Worm (Caenorhabditis elegans) whole organism, late embryonic: ENCODE results near the gene K07H8.8.

Source experiments
- C38D4.7 ChIP-seq: fragments of 200-800 bp; sonication (Bioruptor generic); optimal IDR thresholded peaks from 2 replicates; lab custom pipeline; 2018; ENCODE audit warnings: mild to moderate bottlenecking, missing genetic modification characterization, moderate library complexity, missing compliant biosample characterization
- F13H6.1 ChIP-seq: sonication (generic microtip); optimal IDR thresholded peaks from 2 replicates; lab custom pipeline; 2016; ENCODE audit warnings: missing genetic modification characterization, missing compliant biosample characterization
- Y22D7AL.16 ChIP-seq: sonication (generic microtip); optimal IDR thresholded peaks from 2 replicates; lab custom pipeline; 2016; ENCODE audit warnings: missing genetic modification characterization, missing compliant biosample characterization
- ahr-1 ChIP-seq: sonication (generic microtip); optimal IDR thresholded peaks from 2 replicates; lab custom pipeline; 2016; ENCODE audit warnings: missing genetic modification characterization, missing compliant biosample characterization
- ama-1 ChIP-seq: fragments of 150-350 bp; optimal IDR thresholded peaks from 2 replicates; lab custom pipeline; 2014
- ceh-14 ChIP-seq: sonication (generic microtip); optimal IDR thresholded peaks from 2 replicates; lab custom pipeline; 2016; ENCODE audit warnings: missing genotype, missing genetic modification characterization, missing compliant biosample characterization
- ceh-22 ChIP-seq: sonication (generic microtip); optimal IDR thresholded peaks from 2 replicates; lab custom pipeline; 2017; ENCODE audit warnings: missing biosample characterization, missing genetic modification characterization
- ceh-34 ChIP-seq: sonication (generic microtip); optimal IDR thresholded peaks from 2 replicates; lab custom pipeline; 2016; ENCODE audit warnings: mild to moderate bottlenecking, missing genetic modification characterization, missing compliant biosample characterization
- ceh-45 ChIP-seq: fragments of 200-800 bp; sonication (Bioruptor generic); IDR thresholded peaks from 2 replicates; pipeline ENCODE4 v1.3.6; 2022; ENCODE audit warnings: missing genetic modification reagents, missing genetic modification characterization, missing compliant biosample characterization
- ceh-48 ChIP-seq: sonication (generic microtip); optimal IDR thresholded peaks from 2 replicates; lab custom pipeline; 2016; ENCODE audit warnings: missing genetic modification characterization, inconsistent platforms, missing compliant biosample characterization
- che-1 ChIP-seq: sonication (generic microtip); optimal IDR thresholded peaks from 2 replicates; lab custom pipeline; 2016; ENCODE audit warnings: mild to moderate bottlenecking, missing genetic modification characterization, missing compliant biosample characterization
- dve-1 ChIP-seq: sonication (generic microtip); optimal IDR thresholded peaks from 2 replicates; lab custom pipeline; 2017; ENCODE audit warnings: antibody characterized with exemption, mild to moderate bottlenecking, missing genetic modification characterization, missing compliant biosample characterization
- ets-4 ChIP-seq: sonication (generic microtip); optimal IDR thresholded peaks from 2 replicates; lab custom pipeline; 2016; ENCODE audit warnings: missing genetic modification characterization, missing compliant biosample characterization
- fkh-10 ChIP-seq: fragments of 150-350 bp; optimal IDR thresholded peaks from 2 replicates; lab custom pipeline; 2014; ENCODE audit warnings: missing biosample characterization, missing genetic modification reagents, missing genetic modification characterization
- fkh-6 ChIP-seq: sonication (generic microtip); optimal IDR thresholded peaks from 2 replicates; lab custom pipeline; 2016; ENCODE audit warnings: missing genetic modification characterization, missing compliant biosample characterization
- gmeb-2 ChIP-seq: sonication (generic microtip); optimal IDR thresholded peaks from 2 replicates; lab custom pipeline; 2016; ENCODE audit warnings: missing genetic modification characterization, inconsistent platforms, missing compliant biosample characterization
- hlh-13 ChIP-seq: fragments of 200-800 bp; sonication (Bioruptor generic); optimal IDR thresholded peaks from 2 replicates; lab custom pipeline; 2018; ENCODE audit warnings: mild to moderate bottlenecking, missing genetic modification characterization, missing compliant biosample characterization
- hlh-8 ChIP-seq: sonication (generic microtip); optimal IDR thresholded peaks from 2 replicates; lab custom pipeline; 2016; ENCODE audit warnings: missing genotype, missing genetic modification characterization, missing compliant biosample characterization
- lim-6 ChIP-seq: sonication (generic microtip); optimal IDR thresholded peaks from 2 replicates; lab custom pipeline; 2016; ENCODE audit warnings: missing genetic modification characterization, missing compliant biosample characterization
- lin-11 ChIP-seq: fragments of 200-800 bp; sonication (Bioruptor generic); optimal IDR thresholded peaks from 2 replicates; lab custom pipeline; 2018; ENCODE audit warnings: mild to moderate bottlenecking, missing genetic modification characterization, missing compliant biosample characterization
- madf-2 ChIP-seq: sonication (generic microtip); optimal IDR thresholded peaks from 2 replicates; lab custom pipeline; 2017; ENCODE audit warnings: missing genetic modification characterization, missing compliant biosample characterization
- mec-3 ChIP-seq: sonication (generic microtip); optimal IDR thresholded peaks from 2 replicates; lab custom pipeline; 2016; ENCODE audit warnings: borderline replicate concordance, missing genetic modification characterization, missing compliant biosample characterization
- nfya-1 ChIP-seq: sonication (generic microtip); optimal IDR thresholded peaks from 2 replicates; lab custom pipeline; 2017; ENCODE audit warnings: missing genetic modification characterization, mild to moderate bottlenecking, missing compliant biosample characterization, antibody characterized with exemption, moderate library complexity
- pag-3 ChIP-seq: sonication (generic microtip); optimal IDR thresholded peaks from 2 replicates; lab custom pipeline; 2016; ENCODE audit warnings: missing compliant biosample characterization, missing genetic modification characterization, borderline replicate concordance
- pha-4 ChIP-seq: fragments of 150-350 bp; optimal IDR thresholded peaks from 2 replicates; lab custom pipeline; 2018; ENCODE audit warnings: missing biosample characterization, missing genetic modification reagents, missing genetic modification characterization
- pros-1 ChIP-seq: fragments of 150-350 bp; optimal IDR thresholded peaks from 2 replicates; lab custom pipeline; 2014; ENCODE audit warnings: missing biosample characterization, missing genetic modification reagents, missing genetic modification characterization
- rnt-1 ChIP-seq: sonication (generic microtip); optimal IDR thresholded peaks from 2 replicates; lab custom pipeline; 2016; ENCODE audit warnings: missing genetic modification characterization, missing compliant biosample characterization
- sox-2 ChIP-seq: fragments of 200-800 bp; sonication (Bioruptor generic); IDR thresholded peaks from 2 replicates; pipeline ENCODE4 v1.3.6; 2022; ENCODE audit warnings: missing genetic modification reagents, missing genetic modification characterization, missing compliant biosample characterization
- sox-4 ChIP-seq: sonication (generic microtip); optimal IDR thresholded peaks from 2 replicates; lab custom pipeline; 2017; ENCODE audit warnings: mild to moderate bottlenecking, missing genetic modification characterization, inconsistent platforms, missing compliant biosample characterization
- ttx-3 ChIP-seq: sonication (generic microtip); optimal IDR thresholded peaks from 2 replicates; lab custom pipeline; 2016; ENCODE audit warnings: missing genetic modification reagents, missing genetic modification characterization, missing compliant biosample characterization
- unc-3 ChIP-seq, 2 experiments: fragments of 200-800 bp in 1 of 2; sonication (Bioruptor generic) in 1 of 2; sonication (generic microtip) in 1 of 2; conservative IDR thresholded peaks in 1 of 2; optimal IDR thresholded peaks in 1 of 2; 2 replicates each; pipeline versions ENCODE4 v1.3.6 to Lab custom; 2016 to 2022; ENCODE audit warnings: missing compliant biosample characterization in 2 of 2, missing genetic modification characterization in 2 of 2, missing genetic modification reagents in 1 of 2
- zip-5 ChIP-seq: sonication (generic microtip); optimal IDR thresholded peaks from 2 replicates; lab custom pipeline; 2016; ENCODE audit warnings: missing genetic modification characterization, missing compliant biosample characterization

Gene K07H8.8

ce11 chrIV:8289105-8289504 lies 20.9 kb upstream of the K07H8.8 start:
- no peak for TF ChIP-seq pros-1 (tag; lab: Kevin White, UChicago)
- no peak for TF ChIP-seq che-1 (tag; lab: Kevin White, UChicago)
- TF ChIP-seq zip-5 (tag; lab: Kevin White, UChicago): no peak
- no peak for TF ChIP-seq nfya-1 (tag; lab: Kevin White, UChicago)
- no peak for TF ChIP-seq sox-4 (tag; lab: Kevin White, UChicago)
- TF ChIP-seq mec-3: no peak
- no peak for TF ChIP-seq ceh-34
- TF ChIP-seq ama-1: no peak

- no peak for TF ChIP-seq fkh-10 (GFP tag; lab: Kevin White, UChicago)
- no peak for TF ChIP-seq hlh-8 (tag; lab: Kevin White, UChicago)
- no peak for TF ChIP-seq ceh-48 (tag; lab: Kevin White, UChicago)
- no peak for TF ChIP-seq dve-1 (tag; lab: Kevin White, UChicago)
Measured at ce11 chrIV:8287287-8287686, 19.1 kb upstream of the K07H8.8 start.

- no peak for TF ChIP-seq ceh-45 (GFP tag; lab: Robert Waterston, UW)
- TF ChIP-seq Y22D7AL.16 (tag; lab: Kevin White, UChicago): no peak
- TF ChIP-seq unc-3 (GFP tag; conservative IDR thresholded peaks at IDR 0.05; lab: Robert Waterston, UW): no peak
- no peak for TF ChIP-seq unc-3 (tag; optimal IDR thresholded peaks at IDR 0.05; lab: Kevin White, UChicago)
Measured at ce11 chrIV:8286352-8286751, 18.1 kb upstream of the K07H8.8 start, which contains the start of gene K07H8.9. K07H8.9 (minus strand) TSS chrIV:8286476.

ce11 chrIV:8283214-8283613 lies 15.0 kb upstream of the K07H8.8 start:
- TF ChIP-seq madf-2 (tag; lab: Kevin White, UChicago) (no peak), F13H6.1 (tag; lab: Kevin White, UChicago) (no peak), ceh-14 (tag; lab: Kevin White, UChicago) (no peak), sox-4 (tag; lab: Kevin White, UChicago) (no peak)
- TF ChIP-seq, all 69 proteins: peak for 0

ce11 chrIV:8276609-8277008 lies 8.4 kb upstream of the K07H8.8 start, which contains the start of gene K07H8.12:
K07H8.12 (minus strand) TSS chrIV:8276709.
- TF ChIP-seq sox-4 (tag; lab: Kevin White, UChicago) (no peak), C38D4.7 (GFP tag; lab: Kevin White, UChicago) (no peak), rnt-1 (tag; lab: Kevin White, UChicago) (no peak), hlh-8 (tag; lab: Kevin White, UChicago) (no peak), gmeb-2 (no peak), ttx-3 (tag; lab: Kevin White, UChicago) (no peak), madf-2 (tag; lab: Kevin White, UChicago) (no peak)

- no peak for TF ChIP-seq lin-11
Measured at ce11 chrIV:8275232-8275631, 7.0 kb upstream of the K07H8.8 start, which contains the start of gene K07H8.11. K07H8.11 (minus strand) TSS chrIV:8275332.

- no peak for TF ChIP-seq che-1 (tag; lab: Kevin White, UChicago)
- TF ChIP-seq ahr-1 (tag; lab: Kevin White, UChicago): no peak
- no peak for TF ChIP-seq sox-4 (tag; lab: Kevin White, UChicago)
- no peak for TF ChIP-seq ceh-14 (tag; lab: Kevin White, UChicago)
- TF ChIP-seq lim-6 (tag; lab: Kevin White, UChicago): no peak
- TF ChIP-seq ceh-48 (tag; lab: Kevin White, UChicago): no peak
- no peak for TF ChIP-seq hlh-13 (GFP tag; lab: Kevin White, UChicago)
- TF ChIP-seq pag-3 (tag; lab: Kevin White, UChicago): no peak
- TF ChIP-seq hlh-8 (tag; lab: Kevin White, UChicago): no peak
- TF ChIP-seq ets-4 (tag; lab: Kevin White, UChicago): no peak
- no peak for TF ChIP-seq pha-4 (tag; lab: Kevin White, UChicago)
- TF ChIP-seq fkh-6: no peak
- TF ChIP-seq ttx-3 (tag; lab: Kevin White, UChicago): no peak
- no peak for TF ChIP-seq sox-2 (GFP tag; lab: Robert Waterston, UW)
- no peak for TF ChIP-seq ceh-22 (tag; lab: Kevin White, UChicago)
- no peak for TF ChIP-seq ceh-34
- TF ChIP-seq C38D4.7 (GFP tag; lab: Kevin White, UChicago): no peak
- TF ChIP-seq, all 69 proteins: peak for 0
Measured at ce11 chrIV:8273334-8273733, 5.1 kb upstream of the K07H8.8 start.
